Fruit fly (Drosophila melanogaster): ENCODE data around the gene Ccdc85.

Ccdc85 gene

DNA sequence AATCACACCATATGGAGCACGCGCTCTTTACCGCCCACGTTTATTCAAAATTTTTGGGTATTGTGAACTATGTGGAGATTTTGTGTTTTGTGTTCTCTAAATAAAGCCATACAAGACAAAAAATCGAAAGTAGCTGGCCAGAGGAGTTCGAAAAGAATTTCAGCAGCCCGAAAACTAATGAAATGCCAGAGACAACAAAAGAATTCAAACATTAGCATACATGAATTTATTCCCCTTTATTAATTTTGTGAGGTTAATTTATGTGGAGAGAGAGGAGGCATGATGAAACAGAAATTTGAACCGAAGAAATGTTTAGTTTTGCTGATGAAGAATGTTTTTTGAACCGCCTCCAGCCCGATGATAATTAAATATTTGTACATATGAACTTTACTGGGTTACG is 7.1 kb downstream of the Ccdc85 start (continued):
- no peak for TF ChIP-seq CG12391 (tag; optimal IDR thresholded peaks at IDR 0.05)
- TF ChIP-seq CG9437 (GFP tag; optimal IDR thresholded peaks at IDR 0.05): no peak
- no peak for TF ChIP-seq corto (GFP tag; optimal IDR thresholded peaks at IDR 0.05)
- no peak for TF ChIP-seq CG12744 (GFP tag; optimal IDR thresholded peaks at IDR 0.05)

DNA sequence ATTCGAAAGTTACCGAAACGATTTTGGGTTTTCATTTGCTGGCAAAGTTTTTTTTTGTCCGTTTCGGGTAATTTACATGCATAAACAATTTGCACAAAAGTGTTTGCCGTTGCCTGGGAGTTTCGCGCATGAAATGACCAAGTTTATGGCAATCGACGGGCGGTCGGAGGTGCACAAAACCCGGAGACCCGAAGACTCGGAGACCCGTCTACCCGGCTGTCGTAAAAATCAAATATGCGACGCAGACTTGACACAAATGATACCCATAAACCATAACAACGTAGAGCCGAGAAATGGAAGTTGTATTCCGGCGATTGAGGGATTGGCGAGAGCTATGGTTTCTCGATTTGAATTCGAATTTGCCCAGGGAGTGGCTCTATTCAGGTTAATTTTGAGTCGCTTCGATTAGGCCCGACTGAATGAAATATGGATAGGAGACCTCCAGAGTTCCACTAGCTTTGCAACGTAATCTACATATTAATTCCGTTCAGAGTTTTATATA is 7.9 kb downstream of the Ccdc85 start:
- TF ChIP-seq oc (tag; optimal IDR thresholded peaks at IDR 0.05): peak; percentile 49
- TF ChIP-seq CG8089 (GFP tag; optimal IDR thresholded peaks at IDR 0.05): no peak
- TF ChIP-seq CG15269 (tag; optimal IDR thresholded peaks at IDR 0.05): peak; percentile 32
- no peak for TF ChIP-seq Asciz (GFP tag; optimal IDR thresholded peaks at IDR 0.05)
- TF ChIP-seq Med (GFP tag): peak; percentile 35
- no peak for TF ChIP-seq pita (GFP tag; optimal IDR thresholded peaks at IDR 0.05)
- no peak for TF ChIP-seq CoRest (tag; optimal IDR thresholded peaks at IDR 0.05)
- TF ChIP-seq Ets65A (GFP tag): peak; percentile 11
- peak; percentile 92 for TF ChIP-seq cad (GFP tag; optimal IDR thresholded peaks at IDR 0.05)
- no peak for TF ChIP-seq CG11456 (GFP tag; IDR thresholded peaks at IDR 0.05)
- TF ChIP-seq chinmo (GFP tag; IDR thresholded peaks at IDR 0.05; ENCODE audit: partially characterized antibody): 0 out of 4 replicates have a peak, but pooled peaks have one; percentile 21
- no peak for TF ChIP-seq trh (GFP tag; optimal IDR thresholded peaks at IDR 0.05)
- peak; percentile 39 for TF ChIP-seq zen (tag; optimal IDR thresholded peaks at IDR 0.05)
- no peak for TF ChIP-seq CG1603 (tag; optimal IDR thresholded peaks at IDR 0.05)
- TF ChIP-seq CG10543 (GFP tag; optimal IDR thresholded peaks at IDR 0.05): no peak
- peak; percentile 78 for TF ChIP-seq abd-A (tag; optimal IDR thresholded peaks at IDR 0.05)
- no peak for TF ChIP-seq Hmx (GFP tag; optimal IDR thresholded peaks at IDR 0.05)
- peak; percentile 62 for TF ChIP-seq CG12769 (tag; optimal IDR thresholded peaks at IDR 0.05)
- TF ChIP-seq CG13894 (tag; optimal IDR thresholded peaks at IDR 0.05): peak; percentile 95

DNA sequence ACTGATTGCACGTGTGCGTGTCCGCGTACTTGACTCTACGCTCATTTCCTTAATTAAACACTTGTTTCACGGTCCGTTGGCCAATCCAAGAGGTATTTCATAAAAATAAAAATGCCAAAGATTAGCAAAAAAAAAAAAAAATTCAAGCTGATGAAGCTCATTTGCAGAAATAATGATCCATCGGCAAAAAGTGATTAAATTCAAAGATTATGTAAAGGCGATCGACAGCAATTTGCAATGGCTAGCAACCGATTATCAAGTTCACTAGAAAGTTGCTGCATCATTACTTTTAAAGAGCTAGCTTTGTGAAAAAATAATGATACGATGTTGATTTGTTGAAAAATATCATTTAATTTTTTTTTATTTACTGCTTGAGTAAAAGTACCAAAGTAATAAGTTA is 10.4 kb downstream of the Ccdc85 start:
- TF ChIP-seq Chrac-16 (GFP tag; optimal IDR thresholded peaks at IDR 0.05): no peak
- no peak for TF ChIP-seq CG18619 (GFP tag; optimal IDR thresholded peaks at IDR 0.05)
- no peak for TF ChIP-seq ac (GFP tag; optimal IDR thresholded peaks at IDR 0.05)
- TF ChIP-seq B-H2 (GFP tag; optimal IDR thresholded peaks at IDR 0.05): no peak
- no peak for TF ChIP-seq CG7372 (GFP tag; IDR thresholded peaks at IDR 0.05)
- no peak for TF ChIP-seq CG8089 (GFP tag; optimal IDR thresholded peaks at IDR 0.05)
- TF ChIP-seq seq (GFP tag; IDR thresholded peaks at IDR 0.05): no peak
- no peak for TF ChIP-seq Lhr (GFP tag; optimal IDR thresholded peaks at IDR 0.05)
- TF ChIP-seq pzg (GFP tag; optimal IDR thresholded peaks at IDR 0.05): no peak
- no peak for TF ChIP-seq eve (GFP tag; optimal IDR thresholded peaks at IDR 0.05)
- TF ChIP-seq wor (GFP tag; IDR thresholded peaks at IDR 0.05): no peak
- no peak for TF ChIP-seq lov (optimal IDR thresholded peaks at IDR 0.05)
- TF ChIP-seq lov (GFP tag; IDR thresholded peaks at IDR 0.05): no peak
- TF ChIP-seq scrt (GFP tag; optimal IDR thresholded peaks at IDR 0.05): no peak
- TF ChIP-seq CG12071 (GFP tag; optimal IDR thresholded peaks at IDR 0.05): no peak
- TF ChIP-seq sna (GFP tag; IDR thresholded peaks at IDR 0.05; ENCODE audit: partially characterized antibody): no peak
- TF ChIP-seq Hr78 (GFP tag; optimal IDR thresholded peaks at IDR 0.05): no peak
- no peak for TF ChIP-seq pum (GFP tag; optimal IDR thresholded peaks at IDR 0.05)

All from whole organism, embryonic.